Worm (Caenorhabditis elegans) whole organism, L1 larva: ENCODE measurements around the gene M88.4.

ENCODE experiments used
- C04F5.9 ChIP-seq: sonication (generic microtip); optimal IDR thresholded peaks from 2 replicates; lab custom pipeline; 2016; ENCODE audit warnings: missing genetic modification characterization, missing compliant biosample characterization
- C34B4.2 ChIP-seq: sonication (generic microtip); optimal IDR thresholded peaks from 2 replicates; lab custom pipeline; 2017; ENCODE audit warnings: mild to moderate bottlenecking, missing genetic modification characterization, missing compliant biosample characterization
- F16B12.6 ChIP-seq: fragments of 150-350 bp; optimal IDR thresholded peaks from 2 replicates; lab custom pipeline; 2014; ENCODE audit warnings: missing biosample characterization, missing genetic modification characterization
- Y116A8C.19 ChIP-seq: sonication (generic microtip); optimal IDR thresholded peaks from 2 replicates; lab custom pipeline; 2016; ENCODE audit warnings: missing compliant biosample characterization, missing genetic modification characterization, borderline replicate concordance
- aha-1 ChIP-seq: fragments of 150-350 bp; optimal IDR thresholded peaks from 2 replicates; lab custom pipeline; 2014; ENCODE audit warnings: missing biosample characterization, missing genetic modification characterization
- aly-2 ChIP-seq: fragments of 150-350 bp; optimal IDR thresholded peaks from 2 replicates; lab custom pipeline; 2014; ENCODE audit warnings: missing biosample characterization, missing genetic modification characterization
- blmp-1 ChIP-seq: fragments of 150-350 bp; optimal IDR thresholded peaks from 2 replicates; lab custom pipeline; 2014; ENCODE audit warnings: missing biosample characterization, missing genetic modification characterization
- ces-1 ChIP-seq: fragments of 150-350 bp; optimal IDR thresholded peaks from 2 replicates; lab custom pipeline; 2014; ENCODE audit warnings: missing biosample characterization, missing genetic modification reagents, missing genetic modification characterization
- dpl-1 ChIP-seq, 3 experiments: fragments of 150-350 bp in 2 of 3; sonication (generic microtip) in 1 of 3; optimal IDR thresholded peaks; 2 replicates each; lab custom pipeline; 2014 to 2017; ENCODE audit warnings: missing biosample characterization in 3 of 3, missing genetic modification characterization in 3 of 3, missing genetic modification reagents in 3 of 3
- dsc-1 ChIP-seq: sonication (generic microtip); optimal IDR thresholded peaks from 2 replicates; lab custom pipeline; 2016; ENCODE audit warnings: mild to moderate bottlenecking, missing genetic modification characterization, missing compliant biosample characterization
- efl-1 ChIP-seq, 4 experiments: fragments of 150-350 bp; optimal IDR thresholded peaks in 3 of 4; peaks in 1 of 4; 1 replicate in 1 of 4; 2 replicates in 3 of 4; lab custom pipeline; 2014; ENCODE audit warnings: missing biosample characterization in 2 of 4, missing genetic modification characterization in 2 of 4, missing genetic modification reagents in 2 of 4
- egl-13 ChIP-seq: sonication (generic microtip); optimal IDR thresholded peaks from 2 replicates; lab custom pipeline; 2016; ENCODE audit warnings: missing genotype, missing genetic modification reagents, missing genetic modification characterization, missing compliant biosample characterization
- elt-3 ChIP-seq, 6 experiments: fragments of 150-350 bp in 1 of 6; sonication (generic microtip); optimal IDR thresholded peaks; 2 replicates each; lab custom pipeline; 2017 to 2018; ENCODE audit warnings: missing biosample characterization in 6 of 6, missing genetic modification characterization in 6 of 6, inconsistent platforms in 1 of 6
- ets-5 ChIP-seq: fragments of 200-800 bp; sonication (Bioruptor generic); IDR thresholded peaks from 2 replicates; pipeline ENCODE4 v1.3.6; 2022; ENCODE audit warnings: missing genetic modification characterization, missing compliant biosample characterization
- fkh-10 ChIP-seq: sonication (generic microtip); optimal IDR thresholded peaks from 2 replicates; lab custom pipeline; 2017; ENCODE audit warnings: missing biosample characterization, missing genetic modification reagents, missing genetic modification characterization
- fkh-4 ChIP-seq: sonication (generic microtip); optimal IDR thresholded peaks from 2 replicates; lab custom pipeline; 2016; ENCODE audit warnings: missing compliant biosample characterization, missing genetic modification characterization, borderline replicate concordance
- fkh-8 ChIP-seq: sonication (generic microtip); optimal IDR thresholded peaks from 2 replicates; lab custom pipeline; 2016; ENCODE audit warnings: mild to moderate bottlenecking, missing genetic modification characterization, missing compliant biosample characterization
- fos-1 ChIP-seq: fragments of 150-350 bp; optimal IDR thresholded peaks from 2 replicates; lab custom pipeline; 2014; ENCODE audit warnings: missing biosample characterization, missing genetic modification characterization
- grh-1 ChIP-seq: fragments of 200-800 bp; sonication (Bioruptor generic); IDR thresholded peaks from 2 replicates; pipeline ENCODE4 v1.3.6; 2022; ENCODE audit warnings: missing genetic modification reagents, missing genetic modification characterization, missing compliant biosample characterization
- irx-1 ChIP-seq: sonication (generic microtip); optimal IDR thresholded peaks from 2 replicates; lab custom pipeline; 2016; ENCODE audit warnings: missing genetic modification characterization, missing compliant biosample characterization
- isw-1 ChIP-seq: fragments of 200-800 bp; sonication (Bioruptor generic); IDR thresholded peaks from 2 replicates; pipeline ENCODE4 v1.3.6; 2022; ENCODE audit warnings: missing genetic modification characterization, missing compliant biosample characterization
- jun-1 ChIP-seq: fragments of 150-350 bp; optimal IDR thresholded peaks from 2 replicates; lab custom pipeline; 2014; ENCODE audit warnings: missing biosample characterization, missing genetic modification reagents, missing genetic modification characterization
- lin-14 ChIP-seq: fragments of 200-800 bp; sonication (Bioruptor generic); optimal IDR thresholded peaks from 2 replicates; lab custom pipeline; 2018; ENCODE audit warnings: mild to moderate bottlenecking, missing genetic modification characterization, moderate library complexity, missing compliant biosample characterization
- lin-35 ChIP-seq, 2 experiments: fragments of 150-350 bp; optimal IDR thresholded peaks; 2 replicates each; lab custom pipeline; 2014; ENCODE audit warnings: missing biosample characterization in 2 of 2, missing genetic modification characterization in 2 of 2, missing genetic modification reagents in 2 of 2
- lir-3 ChIP-seq: sonication (generic microtip); optimal IDR thresholded peaks from 2 replicates; lab custom pipeline; 2016; ENCODE audit warnings: mild to moderate bottlenecking, missing genetic modification characterization, moderate library complexity, missing compliant biosample characterization; ENCODE audit not compliant: poor library complexity
- lsy-2 ChIP-seq, 2 experiments: fragments of 150-350 bp; optimal IDR thresholded peaks; 2 replicates each; lab custom pipeline; 2014; ENCODE audit warnings: missing biosample characterization in 2 of 2, missing genetic modification characterization in 2 of 2
- mdl-1 ChIP-seq, 2 experiments: fragments of 150-350 bp; optimal IDR thresholded peaks; 2 replicates each; lab custom pipeline; 2014 to 2017; ENCODE audit warnings: missing biosample characterization in 2 of 2, missing genetic modification characterization in 2 of 2, inconsistent platforms in 1 of 2
- mef-2 ChIP-seq: fragments of 150-350 bp; optimal IDR thresholded peaks from 2 replicates; lab custom pipeline; 2014; ENCODE audit warnings: missing biosample characterization, missing genetic modification characterization
- nhr-11 ChIP-seq: fragments of 150-350 bp; optimal IDR thresholded peaks from 2 replicates; lab custom pipeline; 2014; ENCODE audit warnings: missing biosample characterization, missing genetic modification characterization
- nhr-12 ChIP-seq: sonication (generic microtip); optimal IDR thresholded peaks from 2 replicates; lab custom pipeline; 2017; ENCODE audit warnings: missing biosample characterization, missing genetic modification characterization
- nhr-237 ChIP-seq: fragments of 150-350 bp; optimal IDR thresholded peaks from 2 replicates; lab custom pipeline; 2014; ENCODE audit warnings: missing biosample characterization, missing genetic modification characterization
- nhr-47 ChIP-seq: sonication (generic microtip); optimal IDR thresholded peaks from 2 replicates; lab custom pipeline; 2016; ENCODE audit warnings: mild to moderate bottlenecking, missing genetic modification characterization, moderate library complexity, missing compliant biosample characterization
- nhr-71 ChIP-seq: sonication (generic microtip); optimal IDR thresholded peaks from 2 replicates; lab custom pipeline; 2016; ENCODE audit warnings: mild to moderate bottlenecking, missing genetic modification characterization, moderate library complexity, missing compliant biosample characterization
- nhr-76 ChIP-seq: sonication (generic microtip); optimal IDR thresholded peaks from 2 replicates; lab custom pipeline; 2017; ENCODE audit warnings: missing biosample characterization, missing genetic modification characterization
- nhr-77 ChIP-seq: fragments of 150-350 bp; optimal IDR thresholded peaks from 2 replicates; lab custom pipeline; 2014; ENCODE audit warnings: missing biosample characterization, missing genetic modification characterization
- nhr-84 ChIP-seq: sonication (generic microtip); optimal IDR thresholded peaks from 2 replicates; lab custom pipeline; 2017; ENCODE audit warnings: missing biosample characterization, missing genetic modification characterization
- nhr-85 ChIP-seq: sonication (generic microtip); peaks from one replicate; lab custom pipeline; 2016; ENCODE audit warnings: missing genetic modification characterization, inconsistent platforms, missing compliant biosample characterization
- rnt-1 ChIP-seq: sonication (generic microtip); optimal IDR thresholded peaks from 2 replicates; lab custom pipeline; 2016; ENCODE audit warnings: mild to moderate bottlenecking, missing genetic modification characterization, moderate library complexity, missing compliant biosample characterization
- snu-23 ChIP-seq: sonication (generic microtip); optimal IDR thresholded peaks from 2 replicates; lab custom pipeline; 2016; ENCODE audit warnings: missing genetic modification characterization, missing compliant biosample characterization
- swsn-7 ChIP-seq: sonication (generic microtip); optimal IDR thresholded peaks from 2 replicates; lab custom pipeline; 2016; ENCODE audit warnings: missing genetic modification characterization, missing compliant biosample characterization
- tbx-2 ChIP-seq: sonication (generic microtip); optimal IDR thresholded peaks from 2 replicates; lab custom pipeline; 2016; ENCODE audit warnings: missing genetic modification characterization, missing compliant biosample characterization
- tlp-1 ChIP-seq: fragments of 150-350 bp; optimal IDR thresholded peaks from 2 replicates; lab custom pipeline; 2014; ENCODE audit warnings: missing biosample characterization, missing genetic modification characterization
- unc-62 ChIP-seq: fragments of 150-350 bp; optimal IDR thresholded peaks from 2 replicates; lab custom pipeline; 2014; ENCODE audit warnings: missing biosample characterization, missing genetic modification reagents, missing genetic modification characterization
- vab-15 ChIP-seq: sonication (generic microtip); optimal IDR thresholded peaks from 2 replicates; lab custom pipeline; 2017; ENCODE audit warnings: missing genotype, mild to moderate bottlenecking, missing genetic modification characterization, missing compliant biosample characterization
- zag-1 ChIP-seq: fragments of 150-350 bp; optimal IDR thresholded peaks from 2 replicates; lab custom pipeline; 2014; ENCODE audit warnings: missing biosample characterization, missing genetic modification characterization
- ztf-4 ChIP-seq: fragments of 150-350 bp; optimal IDR thresholded peaks from 2 replicates; lab custom pipeline; 2014; ENCODE audit warnings: missing biosample characterization, missing genetic modification characterization

Gene M88.4

DNA sequence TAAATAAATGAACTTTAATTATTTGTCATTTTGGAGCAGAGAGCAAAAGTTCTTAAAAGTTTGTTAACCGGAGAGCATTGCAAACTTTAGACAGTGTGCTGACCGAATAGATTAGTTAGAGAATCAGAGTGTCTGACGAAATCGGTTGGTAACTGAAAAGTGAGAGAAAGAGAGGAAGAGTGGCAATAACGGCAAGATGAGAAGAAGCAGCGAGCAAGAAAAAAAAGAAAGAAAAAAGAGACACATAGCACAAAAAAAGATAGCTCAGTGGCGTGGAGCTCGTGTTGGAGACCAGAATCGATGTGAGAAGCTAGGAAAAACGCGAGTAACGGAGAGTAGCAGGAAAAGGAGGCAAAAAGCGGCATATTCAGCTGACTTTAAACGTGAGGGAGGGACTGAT is 44.5 kb upstream of the M88.4 start (continued):
- TF ChIP-seq swsn-7 (peak; percentile 58), isw-1 (GFP tag; lab: Robert Waterston, UW) (peak; percentile 21; the same call in 1 of the 2 replicates), nhr-11 (tag; lab: Kevin White, UChicago) (no peak), elt-3 (tag; optimal IDR thresholded peaks at IDR 0.05; lab: Kevin White, UChicago) (no peak), Y116A8C.19 (tag; lab: Kevin White, UChicago) (no peak), nhr-12 (tag; lab: Kevin White, UChicago) (no peak), tbx-2 (tag; lab: Kevin White, UChicago) (peak; percentile 50), nhr-76 (tag; lab: Kevin White, UChicago) (no peak), nhr-237 (peak; percentile 29), lin-14 (GFP tag; lab: Kevin White, UChicago) (peak; percentile 86), tlp-1 (tag; lab: Kevin White, UChicago) (no peak), vab-15 (tag; lab: Kevin White, UChicago) (no peak), snu-23 (peak; percentile 50), zag-1 (tag; lab: Kevin White, UChicago) (no peak), efl-1 (optimal IDR thresholded peaks at IDR 0.05; lab: Kevin White, UChicago) (peak; percentile 42 to 49), efl-1 (GFP tag; optimal IDR thresholded peaks at IDR 0.05 in 1 of 2; lab: Kevin White, UChicago) (peak in 1 of 2 experiments; percentile 24), rnt-1 (tag; lab: Kevin White, UChicago) (peak; percentile 41), mef-2 (tag; lab: Kevin White, UChicago) (no peak), C04F5.9 (no peak), fkh-4 (tag; lab: Kevin White, UChicago) (no peak), unc-62 (GFP tag; lab: Kevin White, UChicago) (no peak), ets-5 (GFP tag; lab: Robert Waterston, UW) (no peak), jun-1 (no peak), nhr-71 (tag; lab: Kevin White, UChicago) (peak; percentile 71), fos-1 (tag; lab: Kevin White, UChicago) (peak; percentile 44), fkh-8 (tag; lab: Kevin White, UChicago) (peak; percentile 88)

- TF ChIP-seq nhr-237 (no peak), fos-1 (tag; lab: Kevin White, UChicago) (no peak), efl-1 (optimal IDR thresholded peaks at IDR 0.05; lab: Kevin White, UChicago) (no peak), efl-1 (GFP tag; optimal IDR thresholded peaks at IDR 0.05 in 1 of 2; lab: Kevin White, UChicago) (peak in 1 of 2 experiments; percentile 76), F16B12.6 (no peak), mdl-1 (tag; optimal IDR thresholded peaks at IDR 0.05; lab: Kevin White, UChicago) (peak in 1 of 2 experiments; percentile 7), blmp-1 (tag; lab: Kevin White, UChicago) (peak; percentile 45), lin-35 (GFP tag; optimal IDR thresholded peaks at IDR 0.05; lab: Kevin White, UChicago) (peak in 1 of 2 experiments; percentile 18), nhr-85 (peak; percentile 89), grh-1 (GFP tag; lab: Robert Waterston, UW) (peak; percentile 12; the same call in 1 of the 2 replicates), snu-23 (peak; percentile 31), lin-14 (GFP tag; lab: Kevin White, UChicago) (peak; percentile 25), ztf-4 (tag; lab: Kevin White, UChicago) (peak; percentile 10), lir-3 (tag; lab: Kevin White, UChicago) (no peak)
Observed at ce11 chrIII:4504934-4505484, 43.8 kb upstream of the M88.4 start.

ce11 chrIII:4505726-4506125 is 43.1 kb upstream of the M88.4 start:
- TF ChIP-seq mdl-1 (tag; optimal IDR thresholded peaks at IDR 0.05; lab: Kevin White, UChicago) (peak in 1 of 2 experiments; percentile 49), fkh-10 (peak; percentile 60), aly-2 (tag; lab: Kevin White, UChicago) (no peak), blmp-1 (tag; lab: Kevin White, UChicago) (peak; percentile 20), aha-1 (no peak), tbx-2 (tag; lab: Kevin White, UChicago) (peak; percentile 68), lsy-2 (tag; optimal IDR thresholded peaks at IDR 0.05; lab: Kevin White, UChicago) (peak in 1 of 2 experiments; percentile 58), ces-1 (GFP tag; lab: Kevin White, UChicago) (peak; percentile 36), C34B4.2 (tag; lab: Kevin White, UChicago) (no peak), snu-23 (peak; percentile 32), dpl-1 (GFP tag; optimal IDR thresholded peaks at IDR 0.05; lab: Kevin White, UChicago) (peak in 1 of 3 experiments; percentile 0), dsc-1 (tag; lab: Kevin White, UChicago) (peak; percentile 81), lin-14 (GFP tag; lab: Kevin White, UChicago) (peak; percentile 91), nhr-84 (no peak), swsn-7 (peak; percentile 36), efl-1 (optimal IDR thresholded peaks at IDR 0.05; lab: Kevin White, UChicago) (peak in 1 of 2 experiments; percentile 4), efl-1 (GFP tag; optimal IDR thresholded peaks at IDR 0.05 in 1 of 2; lab: Kevin White, UChicago) (no peak), lin-35 (GFP tag; optimal IDR thresholded peaks at IDR 0.05; lab: Kevin White, UChicago) (peak in 1 of 2 experiments; percentile 34), egl-13 (tag; lab: Kevin White, UChicago) (peak; percentile 64), vab-15 (tag; lab: Kevin White, UChicago) (no peak), irx-1 (tag; lab: Kevin White, UChicago) (no peak), fkh-8 (tag; lab: Kevin White, UChicago) (peak; percentile 64), fkh-4 (tag; lab: Kevin White, UChicago) (peak; percentile 12), nhr-237 (peak; percentile 1), nhr-47 (tag; lab: Kevin White, UChicago) (peak; percentile 58), nhr-77 (tag; lab: Kevin White, UChicago) (no peak)
